Worm (Caenorhabditis elegans): Measurements from ENCODE around the gene akt-2.

akt-2 gene

ce11 chrX:14161684-14162347 is 14.3 kb downstream of the akt-2 start, which contains the start of gene lgc-25 (continued):
- TF ChIP-seq nhr-25 (tag; optimal IDR thresholded peaks at IDR 0.05; ENCODE audit: borderline replicate concordance, insufficient read depth) (peak; percentile 31), hif-1 (tag; optimal IDR thresholded peaks at IDR 0.05) (peak in 1 of 2 experiments; percentile 3), ZK337.2 (GFP tag; IDR thresholded peaks at IDR 0.05) (0 out of 2 replicates have a peak, but pooled peaks have one; percentile 39), nhr-48 (tag; optimal IDR thresholded peaks at IDR 0.05) (peak; percentile 66), duxl-1 (tag; optimal IDR thresholded peaks at IDR 0.05; ENCODE audit: poor library complexity) (peak; percentile 59), hlh-11 (tag; optimal IDR thresholded peaks at IDR 0.05) (peak; percentile 55), pha-4 (GFP tag; IDR thresholded peaks at IDR 0.05) (0 out of 2 replicates have a peak, but pooled peaks have one; percentile 48), pha-4 (tag; optimal IDR thresholded peaks at IDR 0.05) (no peak), mes-2 (tag; optimal IDR thresholded peaks at IDR 0.05; ENCODE audit: poor library complexity, severe bottlenecking) (no peak), ceh-20 (GFP tag; IDR thresholded peaks at IDR 0.05) (peak; percentile 75), Y75B8A.6 (GFP tag; IDR thresholded peaks at IDR 0.05) (0 out of 2 replicates have a peak, but pooled peaks have one; percentile 62), madf-5 (GFP tag; IDR thresholded peaks at IDR 0.05) (0 out of 4 replicates have a peak, but pooled peaks have one; percentile 37 to 40), lin-38 (GFP tag; IDR thresholded peaks at IDR 0.05) (no peak; the same call in none of the 2 replicates), zfp-2 (tag; optimal IDR thresholded peaks at IDR 0.05) (peak; percentile 18), nhr-41 (GFP tag; IDR thresholded peaks at IDR 0.05) (peak; percentile 83), ctbp-1 (GFP tag; IDR thresholded peaks at IDR 0.05) (peak; percentile 62), set-16 (GFP tag; IDR thresholded peaks at IDR 0.05) (no peak), zfp-3 (GFP tag; conservative IDR thresholded peaks at IDR 0.05) (peak; percentile 65; the same call in 1 of the 2 replicates), ceh-62 (tag; optimal IDR thresholded peaks at IDR 0.05) (no peak), T20F7.1 (GFP tag; optimal IDR thresholded peaks at IDR 0.05) (peak; percentile 53), T26A8.4 (GFP tag; IDR thresholded peaks at IDR 0.05) (peak; percentile 68), lsy-2 (tag; optimal IDR thresholded peaks at IDR 0.05) (no peak), sdz-12 (GFP tag; optimal IDR thresholded peaks at IDR 0.05) (no peak), tra-1 (GFP tag; IDR thresholded peaks at IDR 0.05) (peak; percentile 28; the same call in 1 of the 2 replicates), nhr-77 (tag; optimal IDR thresholded peaks at IDR 0.05) (peak; percentile 52), dve-1 (tag; optimal IDR thresholded peaks at IDR 0.05; ENCODE audit: insufficient read depth) (peak; percentile 63), nhr-11 (tag; optimal IDR thresholded peaks at IDR 0.05) (no peak), dmd-8 (GFP tag; IDR thresholded peaks at IDR 0.05) (0 out of 2 replicates have a peak, but pooled peaks have one; percentile 47), hlh-30 (tag; optimal IDR thresholded peaks at IDR 0.05; ENCODE audit: insufficient read depth) (peak; percentile 86), nhr-28 (tag; optimal IDR thresholded peaks at IDR 0.05) (peak; percentile 7), egl-43 (GFP tag; IDR thresholded peaks at IDR 0.05) (peak; percentile 73)

- TF ChIP-seq hmg-1.1 (GFP tag; IDR thresholded peaks at IDR 0.05): no peak
- TF ChIP-seq snpc-4 (tag; optimal IDR thresholded peaks at IDR 0.05): no peak
- peak; percentile 9 for TF ChIP-seq spr-3 (GFP tag; optimal IDR thresholded peaks at IDR 0.05)
- no peak for TF ChIP-seq dmd-9 (GFP tag; IDR thresholded peaks at IDR 0.05)
- TF ChIP-seq fkh-10 (GFP tag; optimal IDR thresholded peaks at IDR 0.05): no peak
- TF ChIP-seq T26A8.4 (GFP tag; IDR thresholded peaks at IDR 0.05): no peak
- TF ChIP-seq mxl-3 (GFP tag; optimal IDR thresholded peaks at IDR 0.05): no peak
- no peak for TF ChIP-seq nhr-76 (tag; optimal IDR thresholded peaks at IDR 0.05)
- TF ChIP-seq hlh-30 (tag; optimal IDR thresholded peaks at IDR 0.05; ENCODE audit: insufficient read depth): no peak
- TF ChIP-seq dpl-1 (GFP tag; optimal IDR thresholded peaks at IDR 0.05): no peak
- no peak for TF ChIP-seq nhr-11 (tag; optimal IDR thresholded peaks at IDR 0.05)
- TF ChIP-seq ces-1 (GFP tag; optimal IDR thresholded peaks at IDR 0.05): no peak
- peak; percentile 76; the same call in 1 of the 2 replicates for TF ChIP-seq zfp-3 (GFP tag; conservative IDR thresholded peaks at IDR 0.05)
- TF ChIP-seq unc-130 (GFP tag; optimal IDR thresholded peaks at IDR 0.05): no peak
- TF ChIP-seq saeg-2 (GFP tag; IDR thresholded peaks at IDR 0.05): no peak
- TF ChIP-seq ama-1 (optimal IDR thresholded peaks at IDR 0.05): peak; percentile 26
- TF ChIP-seq nhr-28 (tag; optimal IDR thresholded peaks at IDR 0.05): no peak
- no peak for TF ChIP-seq daf-12 (tag; optimal IDR thresholded peaks at IDR 0.05)
- peak; percentile 5 for TF ChIP-seq mes-2 (tag; optimal IDR thresholded peaks at IDR 0.05; ENCODE audit: poor library complexity, severe bottlenecking)
- TF ChIP-seq lin-29 (GFP tag; IDR thresholded peaks at IDR 0.05): no peak
- TF ChIP-seq F10B5.3 (tag; optimal IDR thresholded peaks at IDR 0.05): no peak
- TF ChIP-seq ceh-28 (tag; optimal IDR thresholded peaks at IDR 0.05): no peak
- TF ChIP-seq fos-1 (tag; optimal IDR thresholded peaks at IDR 0.05): no peak
These were observed 16.7 kb downstream of the akt-2 start, which contains the start of gene vha-20 for ce11 chrX:14164234-14164633. Gene vha-20 (minus strand): TSS chrX:14164506.
